Worm (Caenorhabditis elegans) whole organism, L4 larva: Measurements from ENCODE around the gene scc-1.

Experiments
- T20F7.1 ChIP-seq: fragments of 200-800 bp; sonication (Bioruptor generic); optimal IDR thresholded peaks from 2 replicates; lab custom pipeline; 2018; ENCODE audit warnings: mild to moderate bottlenecking, missing genetic modification characterization, missing compliant biosample characterization
- ama-1 ChIP-seq: fragments of 150-350 bp; optimal IDR thresholded peaks from 2 replicates; lab custom pipeline; 2014; ENCODE audit warnings: inconsistent platforms, mixed read lengths
- attf-4 ChIP-seq: sonication (generic microtip); optimal IDR thresholded peaks from 3 replicates; lab custom pipeline; 2017; ENCODE audit warnings: missing biosample characterization, missing genetic modification characterization
- ceh-20 ChIP-seq: fragments of 200-800 bp; sonication (Bioruptor generic); IDR thresholded peaks from 2 replicates; pipeline ENCODE4 v1.3.6; 2022; ENCODE audit warnings: missing genetic modification reagents, missing genetic modification characterization, missing compliant biosample characterization
- daf-12 ChIP-seq: fragments of 150-350 bp; optimal IDR thresholded peaks from 2 replicates; lab custom pipeline; 2014; ENCODE audit warnings: missing biosample characterization, missing genetic modification reagents, missing genetic modification characterization
- hlh-30 ChIP-seq: sonication (generic microtip); optimal IDR thresholded peaks from 2 replicates; lab custom pipeline; 2017; ENCODE audit warnings: antibody characterized with exemption, mild to moderate bottlenecking, missing genetic modification characterization, missing compliant biosample characterization; ENCODE audit not compliant: insufficient read depth
- lin-29 ChIP-seq: fragments of 200-800 bp; sonication (Bioruptor generic); IDR thresholded peaks from 2 replicates; pipeline ENCODE4 v1.3.6; 2022; ENCODE audit warnings: missing genetic modification reagents, missing genetic modification characterization, missing compliant biosample characterization
- nhr-102 ChIP-seq: sonication (generic microtip); optimal IDR thresholded peaks from 2 replicates; lab custom pipeline; 2016; ENCODE audit warnings: mild to moderate bottlenecking, missing genetic modification characterization, moderate library complexity, missing compliant biosample characterization
- nhr-237 ChIP-seq: sonication (generic microtip); optimal IDR thresholded peaks from 2 replicates; lab custom pipeline; 2017; ENCODE audit warnings: missing biosample characterization, missing genetic modification characterization
- nhr-77 ChIP-seq: fragments of 150-350 bp; optimal IDR thresholded peaks from 2 replicates; lab custom pipeline; 2014; ENCODE audit warnings: missing biosample characterization, missing genetic modification characterization
- pha-4 ChIP-seq, 2 experiments: fragments of 150-350 bp in 1 of 2; fragments of 200-800 bp in 1 of 2; sonication (Bioruptor generic) in 1 of 2; IDR thresholded peaks in 1 of 2; optimal IDR thresholded peaks in 1 of 2; 2 replicates each; pipeline versions ENCODE4 v1.3.6 to Lab custom; 2014 to 2022; ENCODE audit warnings: missing genetic modification characterization in 2 of 2, missing genetic modification reagents in 2 of 2, missing biosample characterization in 1 of 2, missing compliant biosample characterization in 1 of 2
- zag-1 ChIP-seq: fragments of 150-350 bp; optimal IDR thresholded peaks from 2 replicates; lab custom pipeline; 2014; ENCODE audit warnings: missing biosample characterization, missing genetic modification characterization

- TF ChIP-seq ama-1 (lab: Kevin White, UChicago): no peak
- TF ChIP-seq attf-4: no peak
- no peak for TF ChIP-seq T20F7.1
- no peak for TF ChIP-seq ceh-20 (GFP tag; lab: Robert Waterston, UW)
- no peak for TF ChIP-seq nhr-102 (tag; lab: Kevin White, UChicago)
- no peak for TF ChIP-seq nhr-237 (tag; lab: Kevin White, UChicago)
- TF ChIP-seq pha-4 (GFP tag; IDR thresholded peaks at IDR 0.05; lab: Robert Waterston, UW): no peak
- TF ChIP-seq pha-4 (tag; optimal IDR thresholded peaks at IDR 0.05; lab: Kevin White, UChicago): no peak
- no peak for TF ChIP-seq hlh-30 (tag; lab: Kevin White, UChicago)
- no peak for TF ChIP-seq nhr-77 (tag; lab: Kevin White, UChicago)
- no peak for TF ChIP-seq zag-1 (tag; lab: Kevin White, UChicago)
- no peak for TF ChIP-seq lin-29
- TF ChIP-seq daf-12 (tag; lab: Kevin White, UChicago): no peak
These were observed 24.9 kb upstream of the scc-1 start for ce11 chrII:4673670-4674069.
